Fruit fly (Drosophila melanogaster) whole organism, pupa: Measurements from ENCODE around the gene CG43336.
A peak's percentile ranks its signal among the peaks of the same experiment; 100 is the strongest.

Source experiments
- CG10348 ChIP-seq: fragments of 200-800 bp; sonication (Bioruptor generic); IDR thresholded peaks from 2 replicates; pipeline ENCODE4 v1.3.6; 2022; ENCODE audit warnings: missing biosample characterization, missing genetic modification characterization
- CG12605 ChIP-seq: fragments of 200-800 bp; sonication (Bioruptor generic); IDR thresholded peaks from 2 replicates; pipeline ENCODE4 v1.3.6; 2022; ENCODE audit warnings: missing biosample characterization, missing genetic modification characterization
- CG13204 ChIP-seq: fragments of 200-800 bp; sonication (Bioruptor generic); optimal IDR thresholded peaks from 2 replicates; lab custom pipeline; 2018; ENCODE audit warnings: missing biosample characterization, mild to moderate bottlenecking, missing genetic modification characterization, moderate library complexity
- CG14655 ChIP-seq: fragments of 200-800 bp; sonication (Bioruptor generic); optimal IDR thresholded peaks from 3 replicates; lab custom pipeline; 2017; ENCODE audit warnings: mild to moderate bottlenecking, missing biosample characterization, missing genetic modification reagents, missing genetic modification characterization
- CG15710 ChIP-seq: fragments of 200-800 bp; sonication (Bioruptor generic); optimal IDR thresholded peaks from 2 replicates; lab custom pipeline; 2018; ENCODE audit warnings: missing biosample characterization, mild to moderate bottlenecking, missing genetic modification characterization, moderate library complexity
- CG17806 ChIP-seq: fragments of 200-800 bp; sonication (Bioruptor generic); optimal IDR thresholded peaks from 2 replicates; lab custom pipeline; 2018; ENCODE audit warnings: missing biosample characterization, mild to moderate bottlenecking, missing genetic modification characterization, moderate library complexity
- CG32121 ChIP-seq: fragments of 200-800 bp; sonication (Bioruptor generic); IDR thresholded peaks from 2 replicates; pipeline ENCODE4 v1.3.6; 2022; ENCODE audit warnings: missing biosample characterization, missing genetic modification characterization
- CG34367 ChIP-seq: fragments of 200-800 bp; sonication (Bioruptor generic); optimal IDR thresholded peaks from 2 replicates; lab custom pipeline; 2018; ENCODE audit warnings: missing biosample characterization, mild to moderate bottlenecking, missing genetic modification characterization
- CG4496 ChIP-seq: fragments of 200-800 bp; sonication (Bioruptor generic); IDR thresholded peaks from 3 replicates; pipeline ENCODE4 v1.3.6; 2022; ENCODE audit warnings: missing biosample characterization, missing genetic modification characterization
- CG8159 ChIP-seq: fragments of 200-800 bp; sonication (Bioruptor generic); optimal IDR thresholded peaks from 3 replicates; lab custom pipeline; 2018; ENCODE audit warnings: missing biosample characterization, mild to moderate bottlenecking, missing genetic modification characterization, moderate library complexity
- CG8301 ChIP-seq: fragments of 200-800 bp; sonication (Bioruptor generic); optimal IDR thresholded peaks from 2 replicates; lab custom pipeline; 2018; ENCODE audit warnings: missing biosample characterization, mild to moderate bottlenecking, missing genetic modification characterization
- CG9948 ChIP-seq: fragments of 200-800 bp; sonication (Bioruptor generic); optimal IDR thresholded peaks from 2 replicates; lab custom pipeline; 2018; ENCODE audit warnings: missing biosample characterization, mild to moderate bottlenecking, missing genetic modification characterization, moderate library complexity
- D1 ChIP-seq: fragments of 200-800 bp; sonication (Bioruptor generic); optimal IDR thresholded peaks from 2 replicates; lab custom pipeline; 2018; ENCODE audit warnings: missing biosample characterization, mild to moderate bottlenecking, missing genetic modification characterization, moderate library complexity
- EcR ChIP-seq: fragments of 200-800 bp; sonication (Bioruptor generic); optimal IDR thresholded peaks from 3 replicates; lab custom pipeline; 2019; ENCODE audit warnings: missing biosample characterization, missing genetic modification characterization, mild to moderate bottlenecking, moderate library complexity, missing genetic modification reagents
- Ets98B ChIP-seq: fragments of 200-800 bp; sonication (Bioruptor generic); IDR thresholded peaks from 2 replicates; pipeline ENCODE4 v1.3.6; 2022; ENCODE audit warnings: missing biosample characterization, missing genetic modification characterization
- Pif1A ChIP-seq: fragments of 200-800 bp; sonication (Bioruptor generic); optimal IDR thresholded peaks from 3 replicates; lab custom pipeline; 2016; ENCODE audit warnings: missing biosample characterization, missing genetic modification characterization
- Pif1B ChIP-seq: fragments of 200-800 bp; sonication (Bioruptor generic); optimal IDR thresholded peaks from 3 replicates; lab custom pipeline; 2016; ENCODE audit warnings: missing biosample characterization, missing genetic modification characterization
- Snoo ChIP-seq: fragments of 200-800 bp; sonication (Bioruptor generic); optimal IDR thresholded peaks from 3 replicates; lab custom pipeline; 2017; ENCODE audit warnings: missing biosample characterization, mild to moderate bottlenecking, missing genetic modification characterization, inconsistent platforms
- fd96Ca ChIP-seq: fragments of 200-800 bp; sonication (Bioruptor generic); IDR thresholded peaks from 3 replicates; pipeline ENCODE4 v1.3.6; 2022; ENCODE audit warnings: missing biosample characterization, missing genetic modification characterization
- gl ChIP-seq: fragments of 200-800 bp; sonication (Bioruptor generic); optimal IDR thresholded peaks from 2 replicates; lab custom pipeline; 2018; ENCODE audit warnings: missing biosample characterization, mild to moderate bottlenecking, missing genetic modification characterization
- rn ChIP-seq: fragments of 200-800 bp; sonication (Bioruptor generic); IDR thresholded peaks from 2 replicates; pipeline ENCODE4 v1.3.6; 2022; ENCODE audit warnings: missing biosample characterization, missing genetic modification characterization

Gene CG43336

DNA sequence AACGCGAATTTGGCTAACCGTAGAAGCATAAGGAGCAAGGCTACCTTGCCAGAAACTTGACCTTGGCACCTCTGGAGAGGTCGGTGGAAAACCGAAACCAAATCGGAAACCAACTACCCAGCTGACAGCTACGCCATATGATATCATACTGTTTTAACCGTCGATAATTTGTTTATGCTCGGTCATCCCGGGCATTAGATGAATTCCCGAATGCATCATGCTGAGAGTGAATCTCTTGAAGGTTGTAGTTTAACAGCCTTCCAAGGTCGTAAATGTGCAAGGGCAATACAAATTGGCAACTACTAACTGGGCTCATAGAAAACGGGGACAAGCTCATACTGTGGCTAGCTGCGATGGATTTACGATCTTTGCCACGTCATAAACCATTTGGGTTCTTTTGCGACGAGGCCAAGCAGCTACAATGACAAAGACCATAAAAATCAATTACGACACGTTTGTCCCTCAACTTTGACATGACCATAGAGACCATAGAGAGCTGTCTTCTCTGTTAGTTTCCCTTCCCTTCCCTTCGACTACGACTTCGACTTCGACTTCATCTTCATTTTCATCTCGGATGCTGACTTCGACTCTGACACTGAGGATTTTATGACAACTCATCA is 16.9 kb downstream of the CG43336 start:
- TF ChIP-seq Pif1B (no peak), CG34367 (no peak)
- TF ChIP-seq, all 21 proteins: peak for 0

DNA sequence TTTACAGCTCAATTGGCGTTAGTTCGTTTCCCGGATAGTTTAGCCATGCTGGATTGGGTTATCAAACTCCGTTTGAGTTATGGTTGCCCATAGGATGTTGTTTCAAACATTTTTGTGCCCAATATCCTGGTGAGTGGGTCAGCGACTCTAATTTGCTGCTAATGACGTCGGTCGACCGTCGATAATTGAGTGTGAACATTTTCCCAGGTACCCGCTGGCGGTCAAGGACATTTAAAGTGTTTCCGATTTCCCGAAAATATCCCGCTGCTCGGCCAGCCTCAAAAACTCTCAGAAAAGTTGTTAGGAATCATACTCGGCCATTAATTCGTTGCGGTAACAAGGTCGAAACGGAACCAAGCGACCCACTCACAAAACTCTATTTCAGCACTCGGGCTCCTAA is 17.9 kb downstream of the CG43336 start:
- TF ChIP-seq D1 (tag; lab: Kevin White, UChicago): no peak
- TF ChIP-seq Snoo (tag; lab: Kevin White, UChicago): no peak
- TF ChIP-seq CG32121: no peak
- TF ChIP-seq rn (GFP tag; lab: Robert Waterston, UW): no peak
- no peak for TF ChIP-seq CG17806 (tag; lab: Kevin White, UChicago)
- TF ChIP-seq Ets98B (GFP tag; lab: Robert Waterston, UW): no peak
- no peak for TF ChIP-seq EcR (GFP tag; lab: Kevin White, UChicago)
- no peak for TF ChIP-seq CG8159
- TF ChIP-seq CG15710 (tag; lab: Kevin White, UChicago): no peak
- TF ChIP-seq CG14655 (GFP tag; lab: Kevin White, UChicago): no peak
- no peak for TF ChIP-seq CG13204
- TF ChIP-seq Pif1A (GFP tag; lab: Kevin White, UChicago): no peak

DNA sequence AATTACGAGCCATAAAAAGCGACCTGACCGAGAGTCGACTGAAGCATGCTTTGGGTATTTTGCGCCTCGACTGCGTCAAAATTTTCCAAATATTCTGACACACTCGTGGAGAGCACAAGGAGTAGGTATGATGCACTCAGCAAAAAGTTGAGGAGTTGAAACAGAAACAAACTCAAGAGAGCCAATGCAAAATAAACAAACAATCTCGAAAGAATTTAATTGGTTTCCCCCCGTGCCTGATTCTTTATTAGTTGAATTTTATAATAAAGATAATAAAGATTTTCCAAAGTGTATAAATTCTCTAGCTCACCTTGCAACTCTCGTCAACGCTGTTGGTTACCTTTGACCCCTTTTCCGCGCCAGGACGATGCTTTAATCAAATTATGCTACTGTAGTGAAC is 18.4 kb downstream of the CG43336 start:
- TF ChIP-seq gl: no peak
- TF ChIP-seq EcR (GFP tag; lab: Kevin White, UChicago): no peak
- TF ChIP-seq Ets98B (GFP tag; lab: Robert Waterston, UW): no peak
- no peak for TF ChIP-seq Snoo (tag; lab: Kevin White, UChicago)
- no peak for TF ChIP-seq CG32121
- TF ChIP-seq fd96Ca (GFP tag; lab: Robert Waterston, UW): no peak
- TF ChIP-seq CG4496 (GFP tag; lab: Robert Waterston, UW): no peak
- TF ChIP-seq CG12605: no peak

DNA sequence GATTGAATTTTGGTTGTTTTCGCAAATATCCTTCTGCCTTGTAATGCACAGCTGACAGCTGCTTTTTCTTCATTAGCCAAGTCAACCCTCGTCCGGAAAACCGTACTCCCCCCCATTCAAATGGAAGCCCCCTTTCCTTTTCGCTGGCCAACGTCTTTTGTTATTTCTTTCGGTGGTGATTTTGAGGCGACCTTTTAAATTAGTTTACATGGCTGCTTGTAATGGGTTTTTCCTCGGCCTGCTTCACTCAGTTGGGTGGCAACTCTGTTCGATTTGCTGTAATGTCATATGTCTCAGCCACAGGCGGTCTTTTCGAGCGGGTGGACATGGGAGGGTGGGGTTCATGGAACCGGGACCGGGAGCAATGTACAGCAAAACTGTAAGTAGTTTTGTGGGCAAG is 23.5 kb downstream of the CG43336 start:
- TF ChIP-seq CG12605 (no peak), CG4496 (GFP tag; lab: Robert Waterston, UW) (no peak), CG8159 (no peak)

DNA sequence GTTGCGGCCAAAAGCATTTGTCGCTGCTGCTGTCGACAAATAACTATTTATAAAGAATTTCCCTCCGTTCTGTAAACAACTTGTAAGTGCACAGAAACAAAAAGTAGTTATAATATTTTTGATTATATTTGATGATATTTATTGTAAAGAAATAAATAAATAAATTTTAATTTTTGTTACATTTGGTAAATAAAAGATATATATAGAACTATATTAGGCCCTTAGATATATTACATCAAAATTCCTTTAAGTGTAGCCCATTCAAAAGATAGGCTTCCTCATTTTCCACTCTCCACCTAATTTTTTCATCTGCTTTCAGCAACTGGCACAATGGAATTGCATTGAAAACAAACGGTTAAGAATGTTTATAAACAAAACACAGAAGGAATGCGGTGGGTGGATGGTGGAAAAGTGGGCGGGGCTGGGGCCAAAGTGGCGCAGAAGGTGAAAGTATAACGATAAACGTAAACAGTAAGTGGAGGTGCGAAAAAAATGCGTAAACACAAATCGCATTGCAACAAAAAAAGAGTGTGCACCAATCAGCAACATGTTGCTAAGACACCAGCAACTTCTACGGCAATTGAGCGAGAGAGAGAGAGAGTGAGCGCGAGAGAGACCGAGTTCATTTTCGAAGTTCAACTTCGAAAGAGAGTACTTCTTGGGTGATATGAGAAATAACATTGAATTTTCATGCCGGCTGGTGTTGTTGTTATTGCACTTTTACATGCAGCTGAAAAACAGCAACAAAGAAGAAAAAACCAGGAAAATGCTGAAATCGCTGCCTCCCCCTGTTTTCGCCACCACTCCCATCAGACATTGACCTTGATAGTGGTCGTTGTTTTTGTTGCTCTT is 27.6 kb downstream of the CG43336 start:
- TF ChIP-seq CG8159 (no peak), fd96Ca (GFP tag; lab: Robert Waterston, UW) (0 out of 3 replicates have a peak, but pooled peaks have one; percentile 16), CG12605 (peak; percentile 34; the same call in 1 of the 2 replicates), CG13204 (no peak), CG4496 (GFP tag; lab: Robert Waterston, UW) (peak; percentile 49; the same call in 1 of the 3 replicates), gl (no peak), EcR (GFP tag; lab: Kevin White, UChicago) (peak; percentile 54)

DNA sequence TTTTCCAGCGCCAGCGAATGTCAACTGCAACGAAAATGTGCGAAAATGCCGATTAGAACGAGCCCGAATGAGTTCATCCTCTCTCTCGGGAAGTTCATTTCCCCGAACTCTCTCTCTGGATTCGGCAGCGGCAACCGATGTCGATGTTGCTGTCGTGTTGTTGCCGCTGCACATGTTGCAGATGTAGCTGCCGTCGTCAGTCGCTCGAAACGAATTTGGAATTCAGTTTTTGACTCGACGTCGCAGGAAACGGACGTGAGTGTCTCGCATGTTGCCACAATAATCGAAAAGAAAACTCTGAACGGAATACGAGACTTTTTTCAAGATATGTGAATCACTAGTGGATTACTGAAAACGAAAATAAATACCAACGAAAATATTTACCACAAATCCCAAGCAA is 29.0 kb downstream of the CG43336 start, which contains the start of gene pxb:
TSS of gene pxb (plus strand) at position 222 of the 400 bp plus-strand sequence.
- TF ChIP-seq CG32121 (peak; percentile 35; the same call in 1 of the 2 replicates), CG12605 (peak; percentile 31; the same call in 1 of the 2 replicates), D1 (tag; lab: Kevin White, UChicago) (no peak), CG14655 (GFP tag; lab: Kevin White, UChicago) (no peak), CG8301 (no peak), CG34367 (no peak), CG17806 (tag; lab: Kevin White, UChicago) (no peak), Pif1A (GFP tag; lab: Kevin White, UChicago) (peak; percentile 2), Pif1B (peak; percentile 25), CG4496 (GFP tag; lab: Robert Waterston, UW) (peak; percentile 44; the same call in 1 of the 3 replicates), gl (no peak), Snoo (tag; lab: Kevin White, UChicago) (peak; percentile 18), fd96Ca (GFP tag; lab: Robert Waterston, UW) (peak; percentile 48; the same call in 1 of the 3 replicates), Ets98B (GFP tag; lab: Robert Waterston, UW) (peak; percentile 63; the same call in 1 of the 2 replicates), CG13204 (peak; percentile 39), EcR (GFP tag; lab: Kevin White, UChicago) (peak; percentile 33), CG8159 (peak; percentile 3), CG9948 (tag; lab: Kevin White, UChicago) (no peak), CG15710 (tag; lab: Kevin White, UChicago) (no peak)

DNA sequence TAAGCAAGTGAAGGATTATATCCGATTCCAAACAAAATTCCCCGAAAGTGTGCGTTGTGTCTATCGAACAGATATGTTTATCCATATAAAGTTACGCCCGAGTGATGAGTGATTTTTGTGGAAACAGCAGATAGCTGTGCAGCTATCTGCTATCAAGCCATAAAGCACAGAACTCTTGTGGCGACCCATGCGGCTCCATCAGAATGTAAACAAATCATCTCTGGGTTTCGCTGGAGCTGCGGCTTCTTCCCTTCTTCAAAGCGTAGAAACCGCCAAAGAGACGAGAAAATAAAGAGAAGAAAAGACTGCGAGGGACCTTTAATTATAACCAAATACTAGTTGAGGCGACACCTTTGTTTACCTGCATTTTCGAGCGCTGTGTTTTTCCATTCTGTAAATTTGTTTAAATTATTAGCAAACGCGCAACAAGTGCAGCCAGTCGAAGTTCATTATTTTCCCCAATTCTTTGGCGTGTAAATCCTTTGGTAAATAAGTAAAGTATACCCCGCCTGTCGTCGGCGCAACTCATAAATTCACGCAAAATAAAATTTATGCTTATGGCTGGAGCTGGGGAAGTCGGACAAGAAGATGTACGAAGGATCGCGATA is 30.0 kb downstream of the CG43336 start:
- no peak for TF ChIP-seq CG8159
- no peak for TF ChIP-seq CG14655 (GFP tag; lab: Kevin White, UChicago)
- no peak for TF ChIP-seq CG10348 (GFP tag; lab: Robert Waterston, UW)
- no peak for TF ChIP-seq CG13204
- no peak for TF ChIP-seq Ets98B (GFP tag; lab: Robert Waterston, UW)
- TF ChIP-seq fd96Ca (GFP tag; lab: Robert Waterston, UW): no peak
- no peak for TF ChIP-seq CG34367
- no peak for TF ChIP-seq gl
- TF ChIP-seq Pif1B: no peak
- TF ChIP-seq CG15710 (tag; lab: Kevin White, UChicago): no peak
- TF ChIP-seq rn (GFP tag; lab: Robert Waterston, UW): no peak
- TF ChIP-seq D1 (tag; lab: Kevin White, UChicago): no peak
- TF ChIP-seq Pif1A (GFP tag; lab: Kevin White, UChicago): no peak
- TF ChIP-seq CG9948 (tag; lab: Kevin White, UChicago): no peak
- no peak for TF ChIP-seq CG8301
- no peak for TF ChIP-seq CG12605
